Fruit fly (Drosophila melanogaster): ENCODE results near the gene eIF5B.

eIF5B gene

dm6 chr3L:3391871-3392270 is 68.9 kb downstream of the eIF5B start (continued):
- TF ChIP-seq rib (GFP tag; IDR thresholded peaks at IDR 0.05) (no peak), CG7556 (GFP tag; optimal IDR thresholded peaks at IDR 0.05) (no peak), Dfd (GFP tag; optimal IDR thresholded peaks at IDR 0.05) (no peak), dan (GFP tag; IDR thresholded peaks at IDR 0.05) (no peak), Dad (GFP tag; optimal IDR thresholded peaks at IDR 0.05) (no peak), BEAF-32 (GFP tag; optimal IDR thresholded peaks at IDR 0.05) (no peak), sc (optimal IDR thresholded peaks at IDR 0.05) (no peak), sc (GFP tag; optimal IDR thresholded peaks at IDR 0.05) (peak; percentile 2), Camta (GFP tag; optimal IDR thresholded peaks at IDR 0.05) (no peak), CG2202 (tag; optimal IDR thresholded peaks at IDR 0.05) (peak; percentile 9), CG30431 (GFP tag; optimal IDR thresholded peaks at IDR 0.05) (peak; percentile 5), CG13424 (tag; optimal IDR thresholded peaks at IDR 0.05) (no peak), Oli (tag; optimal IDR thresholded peaks at IDR 0.05) (peak; percentile 2), nmo (GFP tag; optimal IDR thresholded peaks at IDR 0.05) (peak; percentile 38), CG4404 (GFP tag; IDR thresholded peaks at IDR 0.05) (peak; percentile 36; the same call in 1 of the 2 replicates), CG1529 (GFP tag; optimal IDR thresholded peaks at IDR 0.05) (peak; percentile 25), lola (GFP tag; optimal IDR thresholded peaks at IDR 0.05) (peak in 1 of 3 experiments; percentile 62), Ssrp (tag; optimal IDR thresholded peaks at IDR 0.05) (peak; percentile 16), nom (GFP tag; optimal IDR thresholded peaks at IDR 0.05) (peak; percentile 35), CG12391 (tag; optimal IDR thresholded peaks at IDR 0.05) (peak; percentile 43), CG18262 (tag; optimal IDR thresholded peaks at IDR 0.05) (peak; percentile 61), chif (GFP tag; optimal IDR thresholded peaks at IDR 0.05) (peak in 1 of 2 experiments; percentile 53), CG1832 (GFP tag; optimal IDR thresholded peaks at IDR 0.05) (no peak), ara (GFP tag; IDR thresholded peaks at IDR 0.05) (peak; percentile 46; the same call in 1 of the 2 replicates), CG1603 (tag; optimal IDR thresholded peaks at IDR 0.05) (no peak), kah (GFP tag; optimal IDR thresholded peaks at IDR 0.05) (no peak), az2 (GFP tag; optimal IDR thresholded peaks at IDR 0.05) (peak; percentile 23), CG10267 (tag; optimal IDR thresholded peaks at IDR 0.05) (peak; percentile 48), Atf-2 (GFP tag; optimal IDR thresholded peaks at IDR 0.05) (peak; percentile 13), nerfin-2 (GFP tag; IDR thresholded peaks at IDR 0.05; ENCODE audit: partially characterized antibody) (no peak), phol (tag; optimal IDR thresholded peaks at IDR 0.05) (peak; percentile 20), gsb-n (tag; optimal IDR thresholded peaks at IDR 0.05) (peak; percentile 22), CG9727 (GFP tag; optimal IDR thresholded peaks at IDR 0.05) (peak; percentile 46), lbe (GFP tag; optimal IDR thresholded peaks at IDR 0.05) (peak; percentile 39), CG8924 (tag; optimal IDR thresholded peaks at IDR 0.05) (peak; percentile 12), Chrac-16 (GFP tag; optimal IDR thresholded peaks at IDR 0.05) (peak; percentile 43), fd96Cb (tag; optimal IDR thresholded peaks at IDR 0.05) (peak; percentile 17), D19A (tag; optimal IDR thresholded peaks at IDR 0.05) (peak; percentile 17), CG15601 (tag; optimal IDR thresholded peaks at IDR 0.05) (peak; percentile 34), gem (tag; optimal IDR thresholded peaks at IDR 0.05) (peak; percentile 43), lilli (GFP tag; optimal IDR thresholded peaks at IDR 0.05) (no peak), CG2116 (GFP tag; optimal IDR thresholded peaks at IDR 0.05) (no peak)
